Worm (Caenorhabditis elegans) whole organism, L4/young adult: ENCODE data around the gene F08G12.3.

Source experiments
- W03F9.2 ChIP-seq: fragments of 150-350 bp; optimal IDR thresholded peaks from 2 replicates; lab custom pipeline; 2014; ENCODE audit warnings: missing biosample characterization, missing genetic modification characterization
- dao-5 ChIP-seq: sonication (generic microtip); optimal IDR thresholded peaks from 2 replicates; lab custom pipeline; 2016; ENCODE audit warnings: missing genotype, missing genetic modification characterization, moderate library complexity, missing compliant biosample characterization
- him-1 ChIP-seq: sonication (generic microtip); optimal IDR thresholded peaks from 2 replicates; lab custom pipeline; 2016; ENCODE audit warnings: missing genotype, missing genetic modification reagents, missing genetic modification characterization, missing compliant biosample characterization

- no peak for TF ChIP-seq W03F9.2
- TF ChIP-seq dao-5 (tag; lab: Kevin White, UChicago), result no peak
- TF ChIP-seq him-1 (tag; lab: Kevin White, UChicago), result no peak
Observed at ce11 chrX:11289925-11290324, 10.1 kb upstream of the F08G12.3 start.
